Worm (Caenorhabditis elegans): Measurements from ENCODE around the gene nlp-24.

DNA sequence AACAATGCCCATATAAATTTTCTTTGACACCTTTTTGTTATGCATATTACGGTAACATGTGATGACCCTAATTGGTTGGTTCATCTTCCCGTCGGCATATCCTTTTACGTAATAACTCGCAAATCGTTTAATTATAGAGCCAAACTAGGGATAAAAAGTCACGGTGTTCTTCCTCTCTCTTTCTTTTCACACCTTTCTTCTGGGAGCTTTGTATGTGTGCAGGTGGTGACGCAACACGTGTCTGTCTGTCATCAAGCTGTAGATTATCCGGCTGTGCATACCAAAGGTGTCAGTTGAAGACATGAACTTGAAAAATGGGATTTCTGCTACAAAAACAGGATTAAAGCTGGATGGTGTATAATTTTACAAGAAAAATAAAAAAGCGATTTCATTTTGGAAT lies 44.4 kb downstream of the nlp-24 start:
- no peak for TF ChIP-seq ama-1 (optimal IDR thresholded peaks at IDR 0.05)
- TF ChIP-seq ref-2 (tag; optimal IDR thresholded peaks at IDR 0.05): no peak
- no peak for TF ChIP-seq pha-4 (tag; optimal IDR thresholded peaks at IDR 0.05)
- TF ChIP-seq dve-1 (tag; optimal IDR thresholded peaks at IDR 0.05): no peak
- TF ChIP-seq ets-4 (tag; optimal IDR thresholded peaks at IDR 0.05): no peak
- no peak for TF ChIP-seq lin-11 (tag; optimal IDR thresholded peaks at IDR 0.05)
- TF ChIP-seq hlh-30 (tag; optimal IDR thresholded peaks at IDR 0.05; ENCODE audit: insufficient read depth): no peak
- TF ChIP-seq pros-1 (tag; optimal IDR thresholded peaks at IDR 0.05): no peak

Data from whole organism, late embryonic.